Fruit fly (Drosophila melanogaster) whole organism, prepupa: ENCODE results near the gene Argk2.

Experiments
- CG10669 ChIP-seq: fragments of 200-800 bp; sonication (Bioruptor generic); optimal IDR thresholded peaks from 3 replicates; lab custom pipeline; 2018; ENCODE audit warnings: missing biosample characterization, mild to moderate bottlenecking, missing genetic modification characterization, moderate library complexity
- CG11294 ChIP-seq: fragments of 200-800 bp; sonication (Bioruptor generic); IDR thresholded peaks from 2 replicates; pipeline ENCODE4 v1.3.6; 2022; ENCODE audit warnings: missing biosample characterization, missing genetic modification characterization
- CG11762 ChIP-seq: fragments of 200-800 bp; sonication (Bioruptor generic); optimal IDR thresholded peaks from 3 replicates; lab custom pipeline; 2016; ENCODE audit warnings: missing biosample characterization, missing genetic modification characterization; ENCODE audit not compliant: insufficient read depth
- CG11902 ChIP-seq: fragments of 200-800 bp; sonication (Bioruptor generic); optimal IDR thresholded peaks from 3 replicates; lab custom pipeline; 2016; ENCODE audit warnings: missing biosample characterization, missing genetic modification characterization
- CG15336 ChIP-seq: fragments of 200-800 bp; sonication (Bioruptor generic); IDR thresholded peaks from 2 replicates; pipeline ENCODE4 v1.3.6; 2022; ENCODE audit warnings: missing biosample characterization, missing genetic modification characterization
- CG1621 ChIP-seq: fragments of 200-800 bp; sonication (Bioruptor generic); optimal IDR thresholded peaks from 3 replicates; lab custom pipeline; 2018; ENCODE audit warnings: missing biosample characterization, mild to moderate bottlenecking, missing genetic modification characterization
- CG3032 ChIP-seq: fragments of 200-800 bp; optimal IDR thresholded peaks from 2 replicates; lab custom pipeline; 2019; ENCODE audit warnings: missing biosample characterization, mild to moderate bottlenecking, missing genetic modification characterization, moderate library complexity
- CG31627 ChIP-seq: fragments of 200-800 bp; sonication (Bioruptor generic); optimal IDR thresholded peaks from 3 replicates; lab custom pipeline; 2016; ENCODE audit warnings: missing biosample characterization, missing genetic modification characterization
- CG32006 ChIP-seq: fragments of 200-800 bp; sonication (Bioruptor generic); optimal IDR thresholded peaks from 3 replicates; lab custom pipeline; 2017; ENCODE audit warnings: missing biosample characterization, mild to moderate bottlenecking, missing genetic modification characterization
- CG34406 ChIP-seq: fragments of 200-800 bp; sonication (Bioruptor generic); optimal IDR thresholded peaks from 3 replicates; lab custom pipeline; 2016; ENCODE audit warnings: missing biosample characterization, missing genetic modification characterization
- CG3919 ChIP-seq: fragments of 200-800 bp; sonication (Bioruptor generic); optimal IDR thresholded peaks from 3 replicates; lab custom pipeline; 2016; ENCODE audit warnings: missing biosample characterization, missing genetic modification characterization
- CG4318 ChIP-seq: fragments of 200-800 bp; sonication (Bioruptor generic); optimal IDR thresholded peaks from 3 replicates; lab custom pipeline; 2017; ENCODE audit warnings: missing biosample characterization, mild to moderate bottlenecking, missing genetic modification characterization
- CG6276 ChIP-seq: fragments of 200-800 bp; sonication (Bioruptor generic); optimal IDR thresholded peaks from 2 replicates; lab custom pipeline; 2017; ENCODE audit warnings: missing biosample characterization, mild to moderate bottlenecking, missing genetic modification characterization
- CG6808 ChIP-seq: fragments of 200-800 bp; sonication (Bioruptor generic); optimal IDR thresholded peaks from 3 replicates; lab custom pipeline; 2017; ENCODE audit warnings: missing biosample characterization, missing genetic modification characterization, mild to moderate bottlenecking, moderate library complexity, missing genetic modification reagents
- CG8119 ChIP-seq: fragments of 200-800 bp; sonication (Bioruptor generic); IDR thresholded peaks from 3 replicates; pipeline ENCODE4 v1.3.6; 2022; ENCODE audit warnings: missing biosample characterization, missing genetic modification characterization
- CG8319 ChIP-seq: fragments of 200-800 bp; sonication (Bioruptor generic); optimal IDR thresholded peaks from 3 replicates; lab custom pipeline; 2016; ENCODE audit warnings: missing biosample characterization, missing genetic modification characterization
- CG9139 ChIP-seq: fragments of 200-800 bp; sonication (Bioruptor generic); optimal IDR thresholded peaks from 3 replicates; lab custom pipeline; 2017; ENCODE audit warnings: missing biosample characterization, mild to moderate bottlenecking, missing genetic modification characterization
- Eip75B ChIP-seq: fragments of 200-800 bp; sonication (Bioruptor generic); optimal IDR thresholded peaks from 3 replicates; lab custom pipeline; 2016; ENCODE audit warnings: missing biosample characterization, missing genetic modification characterization
- Eip78C ChIP-seq: fragments of 200-800 bp; sonication (Bioruptor generic); peaks from one replicate; lab custom pipeline; 2016; ENCODE audit warnings: missing biosample characterization, missing genetic modification characterization
- Eip93F ChIP-seq: fragments of 200-800 bp; sonication (Bioruptor generic); optimal IDR thresholded peaks from 2 replicates; lab custom pipeline; 2016; ENCODE audit warnings: missing biosample characterization, mild to moderate bottlenecking, missing genetic modification characterization
- Ets21C ChIP-seq: fragments of 200-800 bp; sonication (Bioruptor generic); optimal IDR thresholded peaks from 3 replicates; lab custom pipeline; 2016; ENCODE audit warnings: missing biosample characterization, missing genetic modification characterization
- Ets96B ChIP-seq: fragments of 200-800 bp; optimal IDR thresholded peaks from 2 replicates; lab custom pipeline; 2019; ENCODE audit warnings: missing biosample characterization, mild to moderate bottlenecking, missing genetic modification characterization, moderate library complexity
- Gug ChIP-seq: fragments of 200-800 bp; sonication (Bioruptor generic); IDR thresholded peaks from 2 replicates; pipeline ENCODE4 v1.3.6; 2022; ENCODE audit warnings: missing biosample characterization, missing genetic modification characterization
- Hr38 ChIP-seq: sonication (Bioruptor generic); optimal IDR thresholded peaks from 2 replicates; lab custom pipeline; 2016; ENCODE audit warnings: missing biosample characterization, missing genetic modification characterization
- Hr39 ChIP-seq: fragments of 200-800 bp; sonication (Bioruptor generic); optimal IDR thresholded peaks from 2 replicates; lab custom pipeline; 2016; ENCODE audit warnings: missing biosample characterization, missing genetic modification characterization
- Hr4 ChIP-seq: fragments of 200-800 bp; sonication (Bioruptor generic); optimal IDR thresholded peaks from 3 replicates; lab custom pipeline; 2016; ENCODE audit warnings: missing biosample characterization, missing genetic modification characterization
- Lpt ChIP-seq: fragments of 200-800 bp; sonication (Bioruptor generic); optimal IDR thresholded peaks from 3 replicates; lab custom pipeline; 2016; ENCODE audit warnings: missing biosample characterization, missing genetic modification characterization
- Met ChIP-seq: fragments of 200-800 bp; sonication (Bioruptor generic); optimal IDR thresholded peaks from 3 replicates; lab custom pipeline; 2016; ENCODE audit warnings: missing biosample characterization, missing genetic modification characterization
- OdsH ChIP-seq: fragments of 200-800 bp; sonication (Bioruptor generic); optimal IDR thresholded peaks from 3 replicates; lab custom pipeline; 2016; ENCODE audit warnings: missing biosample characterization, missing genetic modification characterization
- Smox ChIP-seq: fragments of 200-800 bp; sonication (Bioruptor generic); optimal IDR thresholded peaks from 3 replicates; lab custom pipeline; 2016; ENCODE audit warnings: missing biosample characterization, missing genetic modification characterization
- Sox14 ChIP-seq: fragments of 200-800 bp; sonication (Bioruptor generic); optimal IDR thresholded peaks from 3 replicates; lab custom pipeline; 2016; ENCODE audit warnings: missing biosample characterization, missing genetic modification characterization
- Sox15 ChIP-seq: fragments of 200-800 bp; sonication (Bioruptor generic); optimal IDR thresholded peaks from 3 replicates; lab custom pipeline; 2016; ENCODE audit warnings: missing biosample characterization, missing genetic modification characterization
- achi ChIP-seq: fragments of 200-800 bp; sonication (Bioruptor generic); optimal IDR thresholded peaks from 3 replicates; lab custom pipeline; 2016; ENCODE audit warnings: missing biosample characterization, missing genetic modification characterization
- acj6 ChIP-seq: fragments of 200-800 bp; sonication (Bioruptor generic); optimal IDR thresholded peaks from 3 replicates; lab custom pipeline; 2016; ENCODE audit warnings: missing biosample characterization, missing genetic modification characterization
- cyc ChIP-seq: fragments of 200-800 bp; sonication (Bioruptor generic); optimal IDR thresholded peaks from 3 replicates; lab custom pipeline; 2016; ENCODE audit warnings: missing biosample characterization, missing genetic modification characterization
- dac ChIP-seq: fragments of 200-800 bp; sonication (Bioruptor generic); optimal IDR thresholded peaks from 2 replicates; lab custom pipeline; 2017; ENCODE audit warnings: missing biosample characterization, mild to moderate bottlenecking, missing genetic modification characterization
- dsx ChIP-seq: fragments of 200-800 bp; optimal IDR thresholded peaks from 3 replicates; lab custom pipeline; 2019; ENCODE audit warnings: missing biosample characterization, mild to moderate bottlenecking, missing genetic modification characterization, moderate library complexity; ENCODE audit not compliant: poor library complexity, severe bottlenecking
- fd59A ChIP-seq: fragments of 200-800 bp; sonication (Bioruptor generic); optimal IDR thresholded peaks from 2 replicates; lab custom pipeline; 2017; ENCODE audit warnings: missing biosample characterization, mild to moderate bottlenecking, missing genetic modification characterization, missing genetic modification reagents
- fkh ChIP-seq: fragments of 200-800 bp; sonication (Bioruptor generic); optimal IDR thresholded peaks from 3 replicates; lab custom pipeline; 2017; ENCODE audit warnings: missing biosample characterization, mild to moderate bottlenecking, missing genetic modification characterization, moderate library complexity
- lz ChIP-seq: fragments of 200-800 bp; sonication (Bioruptor generic); optimal IDR thresholded peaks from 3 replicates; lab custom pipeline; 2016; ENCODE audit warnings: missing biosample characterization, missing genetic modification characterization
- net ChIP-seq: fragments of 200-800 bp; sonication (Bioruptor generic); optimal IDR thresholded peaks from 3 replicates; lab custom pipeline; 2016; ENCODE audit warnings: missing biosample characterization, missing genetic modification characterization
- salr ChIP-seq, 2 experiments: fragments of 200-800 bp; sonication (Bioruptor generic); optimal IDR thresholded peaks; 3 replicates each; lab custom pipeline; 2016 to 2018; ENCODE audit warnings: missing biosample characterization in 2 of 2, missing genetic modification characterization in 2 of 2, mild to moderate bottlenecking in 1 of 2
- spab ChIP-seq: fragments of 200-800 bp; sonication (Bioruptor generic); optimal IDR thresholded peaks from 2 replicates; lab custom pipeline; 2017; ENCODE audit warnings: missing biosample characterization, mild to moderate bottlenecking, missing genetic modification characterization, missing genetic modification reagents
- ss ChIP-seq, 2 experiments: fragments of 200-800 bp; sonication (Bioruptor generic); optimal IDR thresholded peaks; 2 replicates in 1 of 2; 3 replicates in 1 of 2; lab custom pipeline; 2017 to 2018; ENCODE audit warnings: mild to moderate bottlenecking in 2 of 2, missing biosample characterization in 2 of 2, missing genetic modification characterization in 2 of 2, moderate library complexity in 1 of 2
- svp ChIP-seq: fragments of 200-800 bp; sonication (Bioruptor generic); peaks from one replicate; lab custom pipeline; 2016; ENCODE audit warnings: missing biosample characterization, missing genetic modification characterization
- vri ChIP-seq: fragments of 200-800 bp; sonication (Bioruptor generic); optimal IDR thresholded peaks from 3 replicates; lab custom pipeline; 2016; ENCODE audit warnings: missing biosample characterization, mild to moderate bottlenecking, missing genetic modification characterization

The Argk2 gene

DNA sequence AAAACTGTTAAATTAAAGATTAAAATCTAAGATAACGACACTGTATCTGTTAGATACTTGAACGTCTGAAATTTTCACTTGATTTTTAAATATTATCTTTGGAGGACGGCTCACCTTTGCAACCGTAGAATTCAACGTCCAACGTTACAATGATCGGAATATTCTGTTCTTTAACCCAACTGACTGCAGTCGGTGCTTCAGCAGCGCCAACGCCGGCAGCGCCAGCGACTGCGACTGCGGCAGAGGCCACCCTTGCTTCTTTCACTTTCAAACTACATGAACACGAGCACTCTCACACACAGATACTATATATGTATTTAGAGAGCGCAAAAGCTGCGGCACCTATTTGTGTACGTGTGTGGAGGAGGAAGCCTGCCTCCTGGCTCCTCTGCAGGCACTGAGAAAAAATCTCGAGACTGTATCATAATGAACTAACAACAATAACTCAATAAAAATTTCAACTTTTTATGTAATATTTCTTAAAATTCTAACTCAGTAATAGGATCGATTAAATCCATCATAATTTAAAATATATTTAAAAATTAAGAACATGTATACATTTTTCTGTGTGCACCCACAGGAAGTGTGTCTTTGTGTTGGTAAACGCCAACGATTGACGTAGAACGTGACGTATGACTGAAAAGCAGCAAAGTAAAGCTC lies 10.3 kb downstream of the Argk2 start (continued):
- TF ChIP-seq Ets21C (GFP tag; lab: Kevin White, UChicago) = peak; percentile 86
- no peak for TF ChIP-seq Hr38 (GFP tag; lab: Kevin White, UChicago)
- TF ChIP-seq CG3919 (GFP tag; lab: Kevin White, UChicago) = peak; percentile 98
- peak; percentile 94 for TF ChIP-seq CG11762 (GFP tag; lab: Kevin White, UChicago)
- TF ChIP-seq CG6808 (GFP tag; lab: Kevin White, UChicago) = peak; percentile 95
- peak; percentile 94 for TF ChIP-seq cyc (GFP tag; lab: Kevin White, UChicago)
- peak; percentile 98 for TF ChIP-seq acj6 (GFP tag; lab: Kevin White, UChicago)
- peak; percentile 98 for TF ChIP-seq Ets96B
- TF ChIP-seq lz (GFP tag; lab: Kevin White, UChicago) = peak; percentile 95
- TF ChIP-seq fkh (GFP tag; lab: Kevin White, UChicago) = peak; percentile 72
- TF ChIP-seq OdsH (GFP tag; lab: Kevin White, UChicago) = peak; percentile 98
- peak; percentile 94 for TF ChIP-seq dac (GFP tag; lab: Kevin White, UChicago)
- peak; percentile 98 for TF ChIP-seq ss (GFP tag; optimal IDR thresholded peaks at IDR 0.05; lab: Kevin White, UChicago)
- TF ChIP-seq CG1621 (tag; lab: Kevin White, UChicago) = peak; percentile 93
- TF ChIP-seq Smox (GFP tag; lab: Kevin White, UChicago) = peak; percentile 95
- TF ChIP-seq CG11902 (GFP tag; lab: Kevin White, UChicago) = peak; percentile 92
- peak; percentile 94 for TF ChIP-seq CG8319 (GFP tag; lab: Kevin White, UChicago)
- peak; percentile 88 for TF ChIP-seq Sox15
- TF ChIP-seq CG3032 (tag; lab: Kevin White, UChicago) = peak; percentile 99
- TF ChIP-seq Lpt (GFP tag; lab: Kevin White, UChicago) = peak; percentile 96
- peak; percentile 93 for TF ChIP-seq Sox14
- TF ChIP-seq vri (GFP tag; lab: Kevin White, UChicago) = peak; percentile 94
- TF ChIP-seq Gug (GFP tag; lab: Robert Waterston, UW) = peak; percentile 96
- peak; percentile 98 for TF ChIP-seq CG15336 (GFP tag; lab: Robert Waterston, UW)
- peak; percentile 90 for TF ChIP-seq Eip93F
- TF ChIP-seq net (GFP tag; lab: Kevin White, UChicago) = peak; percentile 95
- TF ChIP-seq CG11294 (GFP tag; lab: Robert Waterston, UW) = peak; percentile 93
- TF ChIP-seq Met (GFP tag; lab: Kevin White, UChicago) = peak; percentile 96
- TF ChIP-seq spab (GFP tag; lab: Kevin White, UChicago) = peak; percentile 97
- peak; percentile 97 for TF ChIP-seq achi (GFP tag; lab: Kevin White, UChicago)
- TF ChIP-seq CG8119 (GFP tag; lab: Robert Waterston, UW) = peak; percentile 98
- peak; percentile 95 for TF ChIP-seq Hr4 (GFP tag; lab: Kevin White, UChicago)
- peak; percentile 95 for TF ChIP-seq CG9139 (GFP tag; lab: Kevin White, UChicago)
- peak; percentile 97 for TF ChIP-seq CG10669
- peak; percentile 97 for TF ChIP-seq fd59A (GFP tag; lab: Kevin White, UChicago)
- TF ChIP-seq CG6276 (GFP tag; lab: Kevin White, UChicago) = peak; percentile 94
- peak; percentile 98 for TF ChIP-seq svp (GFP tag; lab: Kevin White, UChicago)

DNA sequence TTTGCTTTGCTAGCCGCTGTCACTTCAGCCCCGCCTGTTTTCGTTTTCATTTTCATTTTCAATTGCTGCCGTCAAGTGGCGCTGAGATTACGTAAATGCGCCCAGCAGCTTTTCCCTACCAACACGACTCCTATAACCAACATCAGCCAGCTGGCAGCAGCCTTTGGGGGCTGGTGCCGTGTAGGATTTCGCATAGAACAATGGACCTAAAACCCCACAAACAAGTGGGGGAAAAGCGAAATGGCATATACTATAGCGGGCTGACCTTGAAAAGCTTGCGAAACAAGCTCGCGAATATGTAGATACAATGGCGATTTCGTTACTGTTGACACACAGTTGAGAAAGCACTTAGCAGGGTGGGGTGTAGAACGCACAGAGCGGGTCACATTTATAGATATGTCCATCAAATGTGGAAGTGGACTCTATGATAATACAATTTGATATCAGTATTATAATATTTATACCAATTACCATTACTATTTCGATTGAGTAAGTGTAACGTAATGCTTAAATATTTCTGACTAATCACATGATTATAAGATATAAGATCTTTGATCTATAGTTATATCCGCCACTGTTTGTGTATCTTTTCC lies 12.5 kb downstream of the Argk2 start:
- TF ChIP-seq CG31627 (GFP tag; lab: Kevin White, UChicago) (no peak), CG4318 (GFP tag; lab: Kevin White, UChicago) (no peak), lz (GFP tag; lab: Kevin White, UChicago) (no peak), vri (GFP tag; lab: Kevin White, UChicago) (peak; percentile 76), Gug (GFP tag; lab: Robert Waterston, UW) (no peak), CG11294 (GFP tag; lab: Robert Waterston, UW) (no peak), CG32006 (GFP tag; lab: Kevin White, UChicago) (no peak), Eip78C (GFP tag; lab: Kevin White, UChicago) (peak; percentile 31), Ets96B (peak; percentile 26), Sox14 (no peak), Eip75B (GFP tag; lab: Kevin White, UChicago) (no peak), Hr39 (GFP tag; lab: Kevin White, UChicago) (no peak), dac (GFP tag; lab: Kevin White, UChicago) (no peak), CG11762 (GFP tag; lab: Kevin White, UChicago) (no peak), dsx (GFP tag; lab: Kevin White, UChicago) (peak; percentile 28), Eip93F (no peak), CG15336 (GFP tag; lab: Robert Waterston, UW) (peak; percentile 32; the same call in 1 of the 2 replicates), salr (GFP tag; optimal IDR thresholded peaks at IDR 0.05; lab: Kevin White, UChicago) (no peak), CG11902 (GFP tag; lab: Kevin White, UChicago) (no peak), Sox15 (no peak), achi (GFP tag; lab: Kevin White, UChicago) (peak; percentile 5), Smox (GFP tag; lab: Kevin White, UChicago) (no peak), CG34406 (peak; percentile 17)
